Worm (Caenorhabditis elegans) whole organism, midembryonic: ENCODE measurements around the gene Y25C1A.8.
A peak's percentile ranks its signal among the peaks of the same experiment; 100 is the strongest.
"Not testable (repeated sequence)": the region's sequence is repeated elsewhere in the genome, so short reads cannot be mapped to it uniquely, and the experiment has no call there.

ENCODE experiments used
- T22C8.4 ChIP-seq: fragments of 200-800 bp; sonication (Bioruptor generic); IDR thresholded peaks from 2 replicates; pipeline ENCODE4 v1.3.6; 2022; ENCODE audit warnings: missing genetic modification characterization, missing compliant biosample characterization
- cog-1 ChIP-seq: sonication (generic microtip); optimal IDR thresholded peaks from 2 replicates; lab custom pipeline; 2016; ENCODE audit warnings: missing genetic modification characterization, missing compliant biosample characterization
- flt-1 ChIP-seq: fragments of 200-800 bp; sonication (Bioruptor generic); IDR thresholded peaks from 2 replicates; pipeline ENCODE4 v1.3.6; 2022; ENCODE audit warnings: missing genetic modification characterization, missing compliant biosample characterization
- klf-2 ChIP-seq: fragments of 200-800 bp; sonication (Bioruptor generic); conservative IDR thresholded peaks from 2 replicates; pipeline ENCODE4 v1.3.6; 2022; ENCODE audit warnings: missing genetic modification reagents, missing genetic modification characterization, missing compliant biosample characterization
- med-1 ChIP-seq: sonication (generic microtip); optimal IDR thresholded peaks from 2 replicates; lab custom pipeline; 2017; ENCODE audit warnings: missing genetic modification characterization, mild to moderate bottlenecking, missing compliant biosample characterization, antibody characterized with exemption, missing genetic modification reagents; ENCODE audit not compliant: insufficient read depth
- ref-1 ChIP-seq: fragments of 200-800 bp; sonication (Bioruptor generic); conservative IDR thresholded peaks from 2 replicates; pipeline ENCODE4 v1.3.6; 2022; ENCODE audit warnings: missing genetic modification reagents, missing genetic modification characterization, missing compliant biosample characterization
- tab-1 ChIP-seq: fragments of 200-800 bp; sonication (Bioruptor generic); IDR thresholded peaks from 2 replicates; pipeline ENCODE4 v1.3.6; 2022; ENCODE audit warnings: missing genetic modification characterization, missing compliant biosample characterization
- ztf-23 ChIP-seq: fragments of 200-800 bp; sonication (Bioruptor generic); IDR thresholded peaks from 2 replicates; pipeline ENCODE4 v1.3.6; 2022; ENCODE audit warnings: missing genetic modification reagents, missing genetic modification characterization, missing compliant biosample characterization
- ztf-29 ChIP-seq: fragments of 200-800 bp; sonication (Bioruptor generic); IDR thresholded peaks from 2 replicates; pipeline ENCODE4 v1.3.6; 2022; ENCODE audit warnings: missing genetic modification reagents, missing genetic modification characterization, missing compliant biosample characterization

Gene Y25C1A.8

DNA sequence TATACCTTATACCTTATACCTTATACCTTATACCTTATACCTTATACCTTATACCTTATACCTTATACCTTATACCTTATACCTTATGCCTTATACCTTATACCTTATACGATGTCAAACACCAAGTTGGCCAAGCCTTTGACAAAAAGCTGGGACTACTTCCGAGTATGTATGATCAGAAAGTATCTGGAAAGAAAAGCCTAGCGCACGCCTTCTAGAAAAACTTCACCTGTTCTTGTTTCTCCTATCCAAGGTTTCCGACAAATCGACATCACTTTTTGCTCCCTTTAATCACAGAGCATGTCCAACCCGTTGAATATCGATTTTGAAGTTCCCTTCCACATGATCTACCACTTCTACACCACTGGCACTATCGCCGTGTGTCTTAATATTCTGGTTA is 28.4 kb downstream of the Y25C1A.8 start, which contains the start of gene sri-28:
Gene sri-28 (plus strand): TSS at position 301 of the 400 bp plus-strand sequence.
- TF ChIP-seq tab-1 (no peak), T22C8.4 (GFP tag; lab: Robert Waterston, UW) (no peak), klf-2 (GFP tag; lab: Robert Waterston, UW) (no peak), cog-1 (no peak), ref-1 (no peak), ztf-29 (GFP tag; lab: Robert Waterston, UW) (no peak), med-1 (no peak), flt-1 (GFP tag; lab: Robert Waterston, UW) (no peak), ztf-23 (GFP tag; lab: Robert Waterston, UW) (no peak)

DNA sequence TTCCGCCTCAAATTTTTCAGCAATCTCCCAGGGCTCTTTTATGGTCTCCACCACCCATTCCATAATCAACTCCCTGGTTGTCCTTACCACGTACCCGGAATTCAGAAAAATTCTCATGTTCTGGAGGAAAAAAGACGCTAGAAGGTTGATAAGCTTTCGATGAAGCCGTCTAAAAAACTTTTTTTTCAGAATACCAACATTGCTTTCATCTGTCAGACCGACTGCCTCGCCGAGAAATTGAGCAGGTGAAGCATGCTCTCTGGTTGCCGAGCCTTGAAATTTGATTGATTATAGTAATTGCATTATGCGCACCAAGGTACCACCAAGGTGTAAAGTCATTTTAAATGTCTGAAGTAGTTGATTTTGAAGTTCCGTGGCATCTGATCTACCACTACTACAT is 30.9 kb downstream of the Y25C1A.8 start, which contains the start of gene sri-30:
Gene sri-30 (plus strand): TSS at position 301 of the 400 bp plus-strand sequence.
- TF ChIP-seq ztf-23 (GFP tag; lab: Robert Waterston, UW) (no peak), ref-1 (no peak), klf-2 (GFP tag; lab: Robert Waterston, UW) (no peak), flt-1 (GFP tag; lab: Robert Waterston, UW) (no peak), cog-1 (no peak), tab-1 (no peak), T22C8.4 (GFP tag; lab: Robert Waterston, UW) (no peak), med-1 (no peak), ztf-29 (GFP tag; lab: Robert Waterston, UW) (no peak)

DNA sequence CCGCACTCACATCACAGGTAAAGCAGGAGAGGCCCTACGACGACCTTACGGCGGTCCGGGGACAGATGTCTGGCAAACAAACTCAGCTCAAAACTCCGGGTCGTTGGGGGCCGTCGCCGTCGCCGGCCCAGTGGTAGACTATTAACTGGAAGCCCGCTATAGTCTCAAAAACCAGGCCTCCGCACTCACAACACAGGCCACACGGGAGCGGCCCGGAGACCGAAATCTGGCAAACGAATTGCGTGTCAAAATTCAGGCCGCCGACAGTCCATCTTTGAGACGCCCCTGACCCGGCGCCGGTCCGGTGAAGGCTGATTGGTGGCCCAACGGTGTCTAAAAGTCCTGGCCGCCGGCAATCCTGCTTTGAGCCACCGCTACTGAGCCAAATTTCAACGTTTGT is 31.3 kb downstream of the Y25C1A.8 start:
- no peak for TF ChIP-seq ztf-23 (GFP tag; lab: Robert Waterston, UW)
- no peak for TF ChIP-seq tab-1
- no peak for TF ChIP-seq klf-2 (GFP tag; lab: Robert Waterston, UW)
- no peak for TF ChIP-seq med-1
- TF ChIP-seq ref-1: no peak
- no peak for TF ChIP-seq flt-1 (GFP tag; lab: Robert Waterston, UW)
- no peak for TF ChIP-seq T22C8.4 (GFP tag; lab: Robert Waterston, UW)
- TF ChIP-seq cog-1: no peak
- TF ChIP-seq ztf-29 (GFP tag; lab: Robert Waterston, UW): no peak

DNA sequence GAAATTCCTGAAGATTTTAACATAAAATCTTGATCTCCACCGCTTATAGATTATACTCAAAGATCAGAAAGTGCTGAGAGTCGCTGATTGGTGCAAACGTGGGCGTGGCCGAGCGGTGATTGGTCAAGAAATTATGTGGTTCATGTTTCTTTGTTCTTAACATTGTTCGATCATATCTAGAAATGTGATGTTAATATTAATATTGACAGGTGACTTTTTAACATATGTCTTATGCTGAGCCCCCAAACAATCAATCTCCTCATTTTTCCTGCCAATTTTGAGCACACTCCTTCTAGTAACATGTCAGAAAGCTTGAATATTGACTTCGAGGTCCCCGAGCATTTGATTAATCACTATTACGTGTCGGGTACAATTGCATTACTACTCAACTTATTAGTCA is 32.7 kb downstream of the Y25C1A.8 start, which contains the start of gene sri-29:
Gene sri-29 (plus strand): TSS at position 301 of the 400 bp plus-strand sequence.
- no peak for TF ChIP-seq ztf-29 (GFP tag; lab: Robert Waterston, UW)
- TF ChIP-seq T22C8.4 (GFP tag; lab: Robert Waterston, UW): no peak
- TF ChIP-seq klf-2 (GFP tag; lab: Robert Waterston, UW): no peak
- no peak for TF ChIP-seq med-1
- no peak for TF ChIP-seq flt-1 (GFP tag; lab: Robert Waterston, UW)
- TF ChIP-seq tab-1: no peak
- no peak for TF ChIP-seq ztf-23 (GFP tag; lab: Robert Waterston, UW)
- no peak for TF ChIP-seq cog-1
- TF ChIP-seq ref-1: no peak

DNA sequence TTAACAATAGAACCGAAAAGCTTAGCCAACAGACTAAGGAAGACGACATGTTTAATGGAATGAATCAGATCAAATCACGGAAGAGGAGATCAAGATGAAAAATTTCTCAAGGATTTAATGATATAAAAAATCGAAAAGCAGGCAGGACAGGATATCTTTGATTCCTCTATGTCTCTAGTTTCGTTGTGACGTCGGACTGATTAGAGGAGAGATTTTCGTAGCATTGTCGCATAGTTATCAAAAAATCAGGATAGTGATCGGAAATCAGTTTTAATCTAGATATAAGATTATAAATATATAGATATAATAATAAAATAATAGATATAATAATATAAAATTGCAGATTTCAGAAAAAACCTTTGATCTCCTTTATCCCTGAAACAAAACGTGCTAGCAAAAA is 33.4 kb downstream of the Y25C1A.8 start, which contains the start of gene B0454.8:
Gene B0454.8 (minus strand): TSS at position 101 of the 400 bp plus-strand sequence.
- no peak for TF ChIP-seq ztf-29 (GFP tag; lab: Robert Waterston, UW)
- TF ChIP-seq cog-1: no peak
- no peak for TF ChIP-seq T22C8.4 (GFP tag; lab: Robert Waterston, UW)
- no peak for TF ChIP-seq ref-1
- no peak for TF ChIP-seq tab-1
- TF ChIP-seq klf-2 (GFP tag; lab: Robert Waterston, UW): no peak
- no peak for TF ChIP-seq ztf-23 (GFP tag; lab: Robert Waterston, UW)
- TF ChIP-seq flt-1 (GFP tag; lab: Robert Waterston, UW): no peak
- TF ChIP-seq med-1: no peak

DNA sequence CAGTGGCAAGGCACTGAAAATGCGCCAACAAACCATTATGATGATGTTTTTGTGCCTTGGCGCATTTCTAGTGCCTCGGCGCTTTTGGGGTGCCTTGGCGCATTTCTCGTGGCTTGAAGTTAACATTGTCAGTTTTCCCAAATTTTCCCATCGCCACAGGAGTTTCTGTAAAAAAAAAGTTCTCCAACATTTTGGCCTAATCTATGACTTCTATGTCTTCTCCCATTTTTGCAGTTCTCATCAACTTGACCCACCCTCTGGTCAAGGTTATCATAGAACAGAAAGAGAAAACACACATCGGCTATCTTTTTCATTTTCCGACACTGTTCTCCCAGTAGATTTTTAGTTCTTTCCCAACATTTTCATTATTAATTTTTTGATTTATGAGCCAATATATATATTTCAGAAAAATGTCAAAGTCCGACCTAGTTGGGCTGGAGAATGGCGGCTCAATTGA is 38.3 kb downstream of the Y25C1A.8 start, which contains the start of the genes B0454.26 and B0454.5:
Gene B0454.26 (minus strand): TSS at position 101 of the 457 bp plus-strand sequence.
Gene B0454.5 (plus strand): TSS at position 407 of the 457 bp plus-strand sequence.
- no peak for TF ChIP-seq T22C8.4 (GFP tag; lab: Robert Waterston, UW)

DNA sequence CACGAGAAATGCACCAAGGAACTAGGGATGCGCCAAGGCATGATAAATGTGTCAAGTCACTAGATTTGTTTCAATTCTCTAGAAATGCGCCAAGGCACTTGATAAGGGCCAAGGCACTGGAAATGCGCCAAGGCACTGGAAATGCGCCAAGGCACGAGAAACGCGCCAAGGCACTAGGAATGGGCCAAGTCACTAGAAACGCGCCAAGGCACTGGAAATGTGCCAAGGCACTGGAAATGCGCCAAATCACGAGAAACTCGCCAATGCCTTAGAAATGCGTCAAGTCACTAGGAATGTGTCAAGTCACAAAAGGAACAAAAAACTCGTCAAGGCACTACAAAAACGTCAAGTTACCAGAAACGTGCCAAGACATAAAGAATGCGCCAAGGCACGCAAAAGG is 40.4 kb downstream of the Y25C1A.8 start:
- no peak for TF ChIP-seq ref-1
- no peak for TF ChIP-seq ztf-29 (GFP tag; lab: Robert Waterston, UW)
- no peak for TF ChIP-seq klf-2 (GFP tag; lab: Robert Waterston, UW)
- TF ChIP-seq med-1: no peak
- TF ChIP-seq cog-1: no peak

DNA sequence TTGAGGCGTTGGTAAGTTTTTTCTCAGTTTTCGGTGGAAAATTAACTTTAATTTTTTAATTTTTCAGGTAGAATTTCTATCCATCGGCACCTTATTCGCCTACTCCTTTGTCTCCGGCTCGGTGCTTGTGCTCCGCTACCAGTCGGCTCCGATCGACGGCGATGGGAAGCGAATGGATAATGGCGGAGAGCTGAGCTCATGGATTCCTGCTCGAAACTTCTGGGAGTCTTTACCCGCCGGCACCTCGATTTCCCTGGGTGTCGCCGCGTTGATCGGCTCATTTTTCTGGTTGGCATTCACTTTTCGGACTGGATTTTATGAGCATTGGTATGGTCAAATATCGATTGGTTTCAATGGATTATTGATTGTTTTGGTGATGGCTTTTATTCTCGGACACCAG is 41.8 kb downstream of the Y25C1A.8 start:
- TF ChIP-seq cog-1 (no peak), ztf-29 (GFP tag; lab: Robert Waterston, UW) (no peak), ref-1 (no peak), T22C8.4 (GFP tag; lab: Robert Waterston, UW) (0 out of 2 replicates have a peak, but pooled peaks have one; percentile 30), tab-1 (no peak), flt-1 (GFP tag; lab: Robert Waterston, UW) (no peak)

DNA sequence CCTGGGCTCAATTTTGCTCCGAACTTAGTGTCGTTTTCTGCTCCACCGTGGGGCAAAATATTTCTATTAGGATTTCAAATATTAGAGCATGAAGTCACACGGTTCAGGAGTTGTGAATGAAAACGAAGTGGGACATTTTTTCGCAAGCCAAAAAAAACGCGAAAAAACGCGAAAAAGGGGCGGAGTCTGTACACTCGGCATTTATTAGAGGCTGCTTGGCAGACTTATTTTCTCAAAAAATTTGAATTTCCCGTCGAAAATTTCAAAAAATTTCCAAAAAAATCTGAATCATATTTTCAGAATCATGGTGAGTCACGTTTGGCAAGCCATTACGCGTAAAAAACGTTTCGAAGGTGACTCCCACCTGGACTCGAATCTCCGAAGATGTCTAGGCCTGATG is 44.3 kb downstream of the Y25C1A.8 start, which contains the start of gene B0454.6:
Gene B0454.6 (plus strand): TSS at position 301 of the 400 bp plus-strand sequence.
- TF ChIP-seq flt-1, ztf-29, klf-2 (GFP tag; lab: Robert Waterston, UW): not testable (repeated sequence)

DNA sequence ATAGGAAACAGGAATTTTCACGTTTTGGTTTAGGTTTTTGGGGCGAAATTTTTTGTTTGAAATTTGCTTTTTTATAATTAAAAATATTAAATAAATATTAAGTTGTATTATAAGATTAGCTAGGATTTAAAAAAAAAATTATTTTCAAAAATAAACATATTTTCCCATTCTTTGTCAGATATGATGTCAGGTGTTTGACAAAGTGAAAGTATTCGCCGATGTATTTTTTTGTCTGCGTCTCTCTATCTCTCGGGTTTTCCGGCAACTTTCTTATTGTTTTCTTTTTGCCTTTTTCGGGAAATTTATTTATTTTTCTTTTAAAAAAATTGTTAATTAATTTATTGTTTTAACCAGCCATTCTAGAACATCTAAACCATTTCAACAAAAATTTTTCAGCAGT is 46.3 kb downstream of the Y25C1A.8 start:
- TF ChIP-seq cog-1 (no peak), ztf-29 (GFP tag; lab: Robert Waterston, UW) (no peak), tab-1 (no peak)

DNA sequence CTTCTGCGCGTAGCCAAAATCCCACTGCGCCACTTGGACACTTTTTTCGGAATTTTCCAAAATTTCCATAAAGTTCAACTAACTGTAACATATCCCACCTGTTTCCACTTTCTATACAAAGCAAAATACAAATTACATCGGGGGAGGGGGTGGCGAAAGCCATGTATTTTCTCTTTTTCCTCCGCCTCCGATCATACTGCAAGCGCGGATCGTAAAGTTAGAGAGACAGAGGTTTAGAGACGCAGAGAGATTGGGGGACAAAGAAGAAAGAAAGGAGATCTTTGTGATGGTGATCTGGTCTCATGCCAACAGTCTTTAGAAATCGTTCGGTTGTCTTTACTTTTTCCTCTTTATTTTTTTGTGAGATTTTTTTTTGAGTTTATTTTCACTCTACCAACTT is 48.5 kb downstream of the Y25C1A.8 start:
- TF ChIP-seq ztf-23 (GFP tag; lab: Robert Waterston, UW) (no peak), T22C8.4 (GFP tag; lab: Robert Waterston, UW) (no peak), ztf-29 (GFP tag; lab: Robert Waterston, UW) (no peak), med-1 (no peak), flt-1 (GFP tag; lab: Robert Waterston, UW) (no peak), ref-1 (no peak), klf-2 (GFP tag; lab: Robert Waterston, UW) (no peak), cog-1 (no peak), tab-1 (no peak)
